Worm (Caenorhabditis elegans) whole organism, L3 larva: ENCODE measurements around the gene ddx-15.

Experiments
- ceh-16 ChIP-seq: sonication (generic microtip); optimal IDR thresholded peaks from 2 replicates; lab custom pipeline; 2017; ENCODE audit warnings: missing biosample characterization, missing genetic modification characterization
- ceh-9 ChIP-seq: sonication (generic microtip); optimal IDR thresholded peaks from 2 replicates; lab custom pipeline; 2018; ENCODE audit warnings: missing biosample characterization, missing genetic modification characterization
- elt-2 ChIP-seq: sonication (generic microtip); optimal IDR thresholded peaks from 2 replicates; lab custom pipeline; 2016; ENCODE audit warnings: missing genetic modification reagents, mild to moderate bottlenecking, missing genetic modification characterization, missing compliant biosample characterization
- fos-1 ChIP-seq: fragments of 150-350 bp; optimal IDR thresholded peaks from 2 replicates; lab custom pipeline; 2014; ENCODE audit warnings: missing biosample characterization, missing genetic modification characterization
- pha-4 ChIP-seq: fragments of 150-350 bp; optimal IDR thresholded peaks from 2 replicates; lab custom pipeline; 2014; ENCODE audit warnings: missing biosample characterization, missing genetic modification reagents, missing genetic modification characterization
- ztf-11 ChIP-seq: fragments of 150-350 bp; optimal IDR thresholded peaks from 2 replicates; lab custom pipeline; 2014; ENCODE audit warnings: missing biosample characterization, missing genetic modification characterization
- ztf-4 ChIP-seq: fragments of 150-350 bp; optimal IDR thresholded peaks from 2 replicates; lab custom pipeline; 2014; ENCODE audit warnings: missing biosample characterization, missing genetic modification characterization

- TF ChIP-seq ztf-11 (tag; lab: Kevin White, UChicago) (no peak), ztf-4 (tag; lab: Kevin White, UChicago) (no peak), elt-2 (no peak), pha-4 (tag; lab: Kevin White, UChicago) (no peak), fos-1 (tag; lab: Kevin White, UChicago) (no peak), ceh-16 (tag; lab: Kevin White, UChicago) (no peak), ceh-9 (tag; lab: Kevin White, UChicago) (no peak)
Measured at ce11 chrIII:5615675-5616074, 24.2 kb upstream of the ddx-15 start.
